ENCODE assay signal across 1 fruit fly cellular context in genomic region chr3L:13007946-13008462, dm6.
TF ChIP-seq lines count a peak whose summit lies in the region.

No protein-coding gene starts in this region.

TF ChIP-seq in whole organism, embryonic, 481 proteins besides CTCF, POLR2A, EP300 and RAD21 (continued from another document and continues in another):
- no peak for TF ChIP-seq BtbVII (GFP tag; optimal IDR thresholded peaks at IDR 0.05; lab: Kevin White, UChicago)
- TF ChIP-seq gcm2 (GFP tag; optimal IDR thresholded peaks at IDR 0.05; lab: Kevin White, UChicago): no peak
- no peak for TF ChIP-seq maf-S (GFP tag; optimal IDR thresholded peaks at IDR 0.05; lab: Kevin White, UChicago)
- TF ChIP-seq Eip74EF (GFP tag; optimal IDR thresholded peaks at IDR 0.05; lab: Kevin White, UChicago): no peak
- no peak for TF ChIP-seq onecut (GFP tag; IDR thresholded peaks at IDR 0.05; lab: Robert Waterston, UW)
- no peak for TF ChIP-seq CG15514 (GFP tag; optimal IDR thresholded peaks at IDR 0.05; lab: Kevin White, UChicago)
- no peak for TF ChIP-seq CG16779 (GFP tag; IDR thresholded peaks at IDR 0.05; lab: Robert Waterston, UW)
- TF ChIP-seq usp (GFP tag; optimal IDR thresholded peaks at IDR 0.05; lab: Kevin White, UChicago): no peak
- TF ChIP-seq Fer3 (tag; optimal IDR thresholded peaks at IDR 0.05; lab: Kevin White, UChicago): no peak
- no peak for TF ChIP-seq h (optimal IDR thresholded peaks at IDR 0.05; lab: Kevin White, UChicago)
- no peak for TF ChIP-seq repo (GFP tag; optimal IDR thresholded peaks at IDR 0.05; lab: Kevin White, UChicago)
- TF ChIP-seq sim (GFP tag; IDR thresholded peaks at IDR 0.05; lab: Robert Waterston, UW): no peak
- no peak for TF ChIP-seq CG6175 (GFP tag; IDR thresholded peaks at IDR 0.05; lab: Robert Waterston, UW)
- TF ChIP-seq CG7987 (GFP tag; optimal IDR thresholded peaks at IDR 0.05; lab: Kevin White, UChicago): no peak
- no peak for TF ChIP-seq CG8359 (GFP tag; optimal IDR thresholded peaks at IDR 0.05; lab: Kevin White, UChicago; ENCODE audit: borderline replicate concordance)
- TF ChIP-seq sob (GFP tag; IDR thresholded peaks at IDR 0.05; lab: Robert Waterston, UW): no peak
- TF ChIP-seq CG4424 (GFP tag; optimal IDR thresholded peaks at IDR 0.05; lab: Kevin White, UChicago): no peak
- TF ChIP-seq lmd (GFP tag; IDR thresholded peaks at IDR 0.05; lab: Robert Waterston, UW): no peak
- no peak for TF ChIP-seq dati (GFP tag; IDR thresholded peaks at IDR 0.05; lab: Robert Waterston, UW)
- TF ChIP-seq chn (GFP tag; optimal IDR thresholded peaks at IDR 0.05; lab: Kevin White, UChicago): no peak
- TF ChIP-seq btn (GFP tag; optimal IDR thresholded peaks at IDR 0.05; lab: Kevin White, UChicago): no peak
- TF ChIP-seq CG9437 (GFP tag; optimal IDR thresholded peaks at IDR 0.05; lab: Kevin White, UChicago): no peak
- TF ChIP-seq CG8290 (GFP tag; optimal IDR thresholded peaks at IDR 0.05; lab: Kevin White, UChicago): peak; percentile 15
- no peak for TF ChIP-seq CG8290 (tag; optimal IDR thresholded peaks at IDR 0.05; lab: Kevin White, UChicago)
- TF ChIP-seq MESR4 (GFP tag; optimal IDR thresholded peaks at IDR 0.05; lab: Kevin White, UChicago): no peak
- peak; percentile 44; the same call in 2 of the 3 replicates for TF ChIP-seq row (GFP tag; IDR thresholded peaks at IDR 0.05; lab: Robert Waterston, UW)
- no peak for TF ChIP-seq bcd (GFP tag; optimal IDR thresholded peaks at IDR 0.05; lab: Kevin White, UChicago)
- TF ChIP-seq hbn (GFP tag; IDR thresholded peaks at IDR 0.05; lab: Robert Waterston, UW; ENCODE audit: partially characterized antibody): no peak; the same call in 1 of the 2 replicates
- no peak for TF ChIP-seq HmgZ (tag; optimal IDR thresholded peaks at IDR 0.05; lab: Kevin White, UChicago)
- TF ChIP-seq CG12769 (tag; optimal IDR thresholded peaks at IDR 0.05; lab: Kevin White, UChicago): no peak
- TF ChIP-seq CG10209 (GFP tag; optimal IDR thresholded peaks at IDR 0.05; lab: Kevin White, UChicago): no peak
- TF ChIP-seq CG30020 (tag; optimal IDR thresholded peaks at IDR 0.05; lab: Kevin White, UChicago): no peak
- TF ChIP-seq CG1233 (GFP tag; optimal IDR thresholded peaks at IDR 0.05; lab: Kevin White, UChicago): no peak
- TF ChIP-seq CG12744 (GFP tag; optimal IDR thresholded peaks at IDR 0.05; lab: Kevin White, UChicago): no peak
- TF ChIP-seq CG10543 (GFP tag; optimal IDR thresholded peaks at IDR 0.05; lab: Kevin White, UChicago): no peak
- TF ChIP-seq Mad (GFP tag; optimal IDR thresholded peaks at IDR 0.05; lab: Kevin White, UChicago): no peak
- TF ChIP-seq inv (GFP tag; IDR thresholded peaks at IDR 0.05; lab: Robert Waterston, UW; ENCODE audit: partially characterized antibody): peak; percentile 54; the same call in 1 of the 2 replicates
- no peak for TF ChIP-seq Ravus (GFP tag; IDR thresholded peaks at IDR 0.05; lab: Robert Waterston, UW)
- no peak for TF ChIP-seq CG12219 (GFP tag; optimal IDR thresholded peaks at IDR 0.05; lab: Kevin White, UChicago)
- TF ChIP-seq Sry-β (GFP tag; optimal IDR thresholded peaks at IDR 0.05; lab: Kevin White, UChicago): no peak
- no peak for TF ChIP-seq Sox102F (GFP tag; optimal IDR thresholded peaks at IDR 0.05; lab: Kevin White, UChicago)
- no peak for TF ChIP-seq vfl (GFP tag; optimal IDR thresholded peaks at IDR 0.05; lab: Kevin White, UChicago)
- peak; percentile 4 for TF ChIP-seq gfzf (GFP tag; optimal IDR thresholded peaks at IDR 0.05; lab: Kevin White, UChicago)
- no peak for TF ChIP-seq Dip2 (GFP tag; IDR thresholded peaks at IDR 0.05; lab: Robert Waterston, UW)
- TF ChIP-seq Bgb (GFP tag; IDR thresholded peaks at IDR 0.05; lab: Robert Waterston, UW; ENCODE audit: partially characterized antibody): peak; percentile 82
- no peak for TF ChIP-seq az2 (GFP tag; optimal IDR thresholded peaks at IDR 0.05; lab: Kevin White, UChicago)
- TF ChIP-seq slou (GFP tag; optimal IDR thresholded peaks at IDR 0.05; lab: Kevin White, UChicago): no peak
- no peak for TF ChIP-seq CG13424 (tag; optimal IDR thresholded peaks at IDR 0.05; lab: Kevin White, UChicago)
- no peak for TF ChIP-seq Bteb2 (GFP tag; optimal IDR thresholded peaks at IDR 0.05; lab: Kevin White, UChicago)
- no peak for TF ChIP-seq CG8388 (GFP tag; optimal IDR thresholded peaks at IDR 0.05; lab: Kevin White, UChicago)
- TF ChIP-seq fd102C (GFP tag; optimal IDR thresholded peaks at IDR 0.05; lab: Kevin White, UChicago): no peak
- no peak for TF ChIP-seq emc (GFP tag; optimal IDR thresholded peaks at IDR 0.05; lab: Kevin White, UChicago)
- no peak for TF ChIP-seq CG13775 (GFP tag; optimal IDR thresholded peaks at IDR 0.05; lab: Kevin White, UChicago)
- TF ChIP-seq sqz (GFP tag; optimal IDR thresholded peaks at IDR 0.05; lab: Kevin White, UChicago): no peak
- TF ChIP-seq Xrp1 (GFP tag; IDR thresholded peaks at IDR 0.05; lab: Robert Waterston, UW): no peak
- no peak for TF ChIP-seq HLH3B (GFP tag; IDR thresholded peaks at IDR 0.05; lab: Robert Waterston, UW)
- 0 out of 2 replicates have a peak, but pooled peaks have one; percentile 17 for TF ChIP-seq CG31441 (GFP tag; IDR thresholded peaks at IDR 0.05; lab: Robert Waterston, UW)
- TF ChIP-seq HmgD (GFP tag; optimal IDR thresholded peaks at IDR 0.05; lab: Kevin White, UChicago): no peak
- TF ChIP-seq Ssrp (tag; optimal IDR thresholded peaks at IDR 0.05; lab: Kevin White, UChicago): no peak
- peak; percentile 71 for TF ChIP-seq unc-4 (GFP tag; IDR thresholded peaks at IDR 0.05; lab: Robert Waterston, UW; ENCODE audit: partially characterized antibody)
- no peak for TF ChIP-seq kni (GFP tag; optimal IDR thresholded peaks at IDR 0.05; lab: Kevin White, UChicago)
- no peak for TF ChIP-seq Rfx (GFP tag; IDR thresholded peaks at IDR 0.05; lab: Robert Waterston, UW)
- no peak for TF ChIP-seq hkb (optimal IDR thresholded peaks at IDR 0.05; lab: Kevin White, UChicago)
- no peak for TF ChIP-seq hkb (GFP tag; IDR thresholded peaks at IDR 0.05; lab: Robert Waterston, UW)
- TF ChIP-seq vvl (GFP tag; IDR thresholded peaks at IDR 0.05; lab: Robert Waterston, UW): no peak
- no peak for TF ChIP-seq Spps (tag; optimal IDR thresholded peaks at IDR 0.05; lab: Kevin White, UChicago)
- no peak for TF ChIP-seq Meics (GFP tag; optimal IDR thresholded peaks at IDR 0.05; lab: Kevin White, UChicago)
- no peak for TF ChIP-seq CG7271 (tag; optimal IDR thresholded peaks at IDR 0.05; lab: Kevin White, UChicago)
- TF ChIP-seq ssp (GFP tag; IDR thresholded peaks at IDR 0.05; lab: Robert Waterston, UW): no peak
- TF ChIP-seq nmo (GFP tag; optimal IDR thresholded peaks at IDR 0.05; lab: Kevin White, UChicago): no peak
- TF ChIP-seq bigmax (GFP tag; optimal IDR thresholded peaks at IDR 0.05; lab: Kevin White, UChicago): no peak
- TF ChIP-seq CG32767 (GFP tag; IDR thresholded peaks at IDR 0.05; lab: Robert Waterston, UW): no peak
- no peak for TF ChIP-seq CG9932 (GFP tag; IDR thresholded peaks at IDR 0.05; lab: Robert Waterston, UW)
- no peak for TF ChIP-seq CG43689 (GFP tag; IDR thresholded peaks at IDR 0.05; lab: Robert Waterston, UW)
- TF ChIP-seq CG7745 (tag; optimal IDR thresholded peaks at IDR 0.05; lab: Kevin White, UChicago): no peak
- TF ChIP-seq cas (GFP tag; IDR thresholded peaks at IDR 0.05; lab: Robert Waterston, UW): no peak
- no peak for TF ChIP-seq CG6654 (GFP tag; optimal IDR thresholded peaks at IDR 0.05; lab: Kevin White, UChicago)
- no peak for TF ChIP-seq her (GFP tag; optimal IDR thresholded peaks at IDR 0.05; lab: Kevin White, UChicago)
- no peak for TF ChIP-seq ham (GFP tag; IDR thresholded peaks at IDR 0.05; lab: Robert Waterston, UW)
- TF ChIP-seq CG9215 (GFP tag; IDR thresholded peaks at IDR 0.05; lab: Robert Waterston, UW): no peak
- no peak for TF ChIP-seq Xbp1 (GFP tag; optimal IDR thresholded peaks at IDR 0.05; lab: Kevin White, UChicago)
- no peak for TF ChIP-seq CG7928 (GFP tag; optimal IDR thresholded peaks at IDR 0.05; lab: Kevin White, UChicago)
- TF ChIP-seq caup (GFP tag; optimal IDR thresholded peaks at IDR 0.05; lab: Kevin White, UChicago; ENCODE audit: severe bottlenecking): no peak
- no peak for TF ChIP-seq yki (optimal IDR thresholded peaks at IDR 0.05; lab: Kevin White, UChicago)
- TF ChIP-seq Antp (GFP tag; optimal IDR thresholded peaks at IDR 0.05; lab: Kevin White, UChicago): no peak
- no peak for TF ChIP-seq CG6854 (GFP tag; optimal IDR thresholded peaks at IDR 0.05; lab: Kevin White, UChicago)
- TF ChIP-seq sna (GFP tag; IDR thresholded peaks at IDR 0.05; lab: Robert Waterston, UW; ENCODE audit: partially characterized antibody): peak; percentile 65
- no peak for TF ChIP-seq CG12155 (GFP tag; optimal IDR thresholded peaks at IDR 0.05; lab: Kevin White, UChicago)
- TF ChIP-seq CG15011 (GFP tag; optimal IDR thresholded peaks at IDR 0.05; lab: Kevin White, UChicago): no peak
- TF ChIP-seq Dll (GFP tag; IDR thresholded peaks at IDR 0.05; lab: Robert Waterston, UW; ENCODE audit: partially characterized antibody): peak; percentile 78
- TF ChIP-seq Dref (GFP tag; IDR thresholded peaks at IDR 0.05; lab: Robert Waterston, UW): peak; percentile 75
- no peak for TF ChIP-seq CG5245 (GFP tag; optimal IDR thresholded peaks at IDR 0.05; lab: Kevin White, UChicago)
- TF ChIP-seq gt (GFP tag; IDR thresholded peaks at IDR 0.05; lab: Robert Waterston, UW): no peak
- no peak for TF ChIP-seq CG6272 (GFP tag; IDR thresholded peaks at IDR 0.05; lab: Robert Waterston, UW)
- no peak for TF ChIP-seq lov (optimal IDR thresholded peaks at IDR 0.05; lab: Kevin White, UChicago)
- no peak for TF ChIP-seq lov (GFP tag; IDR thresholded peaks at IDR 0.05; lab: Robert Waterston, UW)
- no peak for TF ChIP-seq CG32772 (GFP tag; IDR thresholded peaks at IDR 0.05; lab: Robert Waterston, UW)
- no peak for TF ChIP-seq Usf (GFP tag; optimal IDR thresholded peaks at IDR 0.05; lab: Kevin White, UChicago)
- no peak for TF ChIP-seq CG10654 (GFP tag; optimal IDR thresholded peaks at IDR 0.05; lab: Kevin White, UChicago)
- TF ChIP-seq CG2202 (tag; optimal IDR thresholded peaks at IDR 0.05; lab: Kevin White, UChicago): no peak
- TF ChIP-seq CG1647 (GFP tag; optimal IDR thresholded peaks at IDR 0.05; lab: Kevin White, UChicago): no peak
- no peak for TF ChIP-seq H15 (GFP tag; IDR thresholded peaks at IDR 0.05; lab: Robert Waterston, UW)
- TF ChIP-seq CG6683 (GFP tag; optimal IDR thresholded peaks at IDR 0.05; lab: Kevin White, UChicago): no peak
- no peak for TF ChIP-seq Hr39 (optimal IDR thresholded peaks at IDR 0.05; lab: Kevin White, UChicago)
- no peak for TF ChIP-seq tap (tag; optimal IDR thresholded peaks at IDR 0.05; lab: Kevin White, UChicago)
- TF ChIP-seq prd (optimal IDR thresholded peaks at IDR 0.05; lab: Kevin White, UChicago): no peak
- no peak for TF ChIP-seq prd (GFP tag; IDR thresholded peaks at IDR 0.05; lab: Robert Waterston, UW)
- no peak for TF ChIP-seq so (GFP tag; IDR thresholded peaks at IDR 0.05; lab: Robert Waterston, UW)
- no peak for TF ChIP-seq Atf-2 (GFP tag; optimal IDR thresholded peaks at IDR 0.05; lab: Kevin White, UChicago)
- no peak for TF ChIP-seq Side (GFP tag; optimal IDR thresholded peaks at IDR 0.05; lab: Kevin White, UChicago)
- no peak for TF ChIP-seq tio (GFP tag; optimal IDR thresholded peaks at IDR 0.05; lab: Kevin White, UChicago)
- TF ChIP-seq bab2 (GFP tag; optimal IDR thresholded peaks at IDR 0.05; lab: Kevin White, UChicago): no peak
- no peak for TF ChIP-seq cato (GFP tag; optimal IDR thresholded peaks at IDR 0.05; lab: Kevin White, UChicago; ENCODE audit: borderline replicate concordance)
- TF ChIP-seq crc (GFP tag; optimal IDR thresholded peaks at IDR 0.05; lab: Kevin White, UChicago): no peak
- TF ChIP-seq CG42726 (GFP tag; IDR thresholded peaks at IDR 0.05; lab: Robert Waterston, UW; ENCODE audit: partially characterized antibody): no peak
- TF ChIP-seq chm (GFP tag; IDR thresholded peaks at IDR 0.05; lab: Robert Waterston, UW): no peak
- TF ChIP-seq exex (tag; optimal IDR thresholded peaks at IDR 0.05; lab: Kevin White, UChicago): peak; percentile 35
- TF ChIP-seq CG11504 (tag; optimal IDR thresholded peaks at IDR 0.05; lab: Kevin White, UChicago): no peak
- peak; percentile 67 for TF ChIP-seq CG16813 (GFP tag; IDR thresholded peaks at IDR 0.05; lab: Robert Waterston, UW; ENCODE audit: partially characterized antibody)
- TF ChIP-seq lab (GFP tag; optimal IDR thresholded peaks at IDR 0.05; lab: Kevin White, UChicago): no peak
- TF ChIP-seq tup (GFP tag; optimal IDR thresholded peaks at IDR 0.05; lab: Kevin White, UChicago): no peak
- no peak for TF ChIP-seq CG15601 (tag; optimal IDR thresholded peaks at IDR 0.05; lab: Kevin White, UChicago)
- TF ChIP-seq CG3726 (GFP tag; IDR thresholded peaks at IDR 0.05; lab: Robert Waterston, UW): no peak
- TF ChIP-seq CG14050 (GFP tag; IDR thresholded peaks at IDR 0.05; lab: Robert Waterston, UW): no peak
- TF ChIP-seq Med (GFP tag; lab: Kevin White, UChicago): no peak
- TF ChIP-seq CG3995 (GFP tag; optimal IDR thresholded peaks at IDR 0.05; lab: Kevin White, UChicago): peak; percentile 69
- no peak for TF ChIP-seq CG6813 (GFP tag; optimal IDR thresholded peaks at IDR 0.05; lab: Kevin White, UChicago)
- TF ChIP-seq E2f2 (GFP tag; IDR thresholded peaks at IDR 0.05; lab: Robert Waterston, UW): peak; percentile 22; the same call in 1 of the 2 replicates
- TF ChIP-seq CG13287 (GFP tag; IDR thresholded peaks at IDR 0.05; lab: Robert Waterston, UW; ENCODE audit: partially characterized antibody): peak; percentile 75
- no peak for TF ChIP-seq CG10147 (GFP tag; optimal IDR thresholded peaks at IDR 0.05; lab: Kevin White, UChicago)
- no peak for TF ChIP-seq ems (GFP tag; optimal IDR thresholded peaks at IDR 0.05; lab: Kevin White, UChicago)
- peak; percentile 67 for TF ChIP-seq BEAF-32 (GFP tag; optimal IDR thresholded peaks at IDR 0.05; lab: Kevin White, UChicago)
- TF ChIP-seq CG17385 (GFP tag; optimal IDR thresholded peaks at IDR 0.05; lab: Kevin White, UChicago): no peak
- TF ChIP-seq Stat92E (GFP tag; optimal IDR thresholded peaks at IDR 0.05; lab: Kevin White, UChicago): no peak
- no peak for TF ChIP-seq gsb (GFP tag; IDR thresholded peaks at IDR 0.05; lab: Robert Waterston, UW)
- TF ChIP-seq CG12236 (GFP tag; optimal IDR thresholded peaks at IDR 0.05; lab: Kevin White, UChicago): no peak
- TF ChIP-seq pb (GFP tag; optimal IDR thresholded peaks at IDR 0.05; lab: Kevin White, UChicago): no peak
- no peak for TF ChIP-seq Blimp-1 (GFP tag; optimal IDR thresholded peaks at IDR 0.05; lab: Kevin White, UChicago)
- peak; percentile 71 for TF ChIP-seq amos (GFP tag; IDR thresholded peaks at IDR 0.05; lab: Robert Waterston, UW; ENCODE audit: partially characterized antibody)
